Fruit fly (Drosophila melanogaster) whole organism: ENCODE data around the gene CG13032.

Experiments
- CG8478 ChIP-seq: fragments of >200 bp; optimal IDR thresholded peaks from 2 replicates; lab custom pipeline; 2018; ENCODE audit warnings: inconsistent platforms
- Dll ChIP-seq: fragments of >200 bp; optimal IDR thresholded peaks from 2 replicates; lab custom pipeline; 2017
- pan ChIP-seq: fragments of >200 bp; optimal IDR thresholded peaks from 2 replicates; lab custom pipeline; 2017
- usp ChIP-seq: fragments of >200 bp; optimal IDR thresholded peaks from 2 replicates; lab custom pipeline; 2017; ENCODE audit warnings: missing biosample characterization, missing genetic modification characterization, mixed read lengths

DNA sequence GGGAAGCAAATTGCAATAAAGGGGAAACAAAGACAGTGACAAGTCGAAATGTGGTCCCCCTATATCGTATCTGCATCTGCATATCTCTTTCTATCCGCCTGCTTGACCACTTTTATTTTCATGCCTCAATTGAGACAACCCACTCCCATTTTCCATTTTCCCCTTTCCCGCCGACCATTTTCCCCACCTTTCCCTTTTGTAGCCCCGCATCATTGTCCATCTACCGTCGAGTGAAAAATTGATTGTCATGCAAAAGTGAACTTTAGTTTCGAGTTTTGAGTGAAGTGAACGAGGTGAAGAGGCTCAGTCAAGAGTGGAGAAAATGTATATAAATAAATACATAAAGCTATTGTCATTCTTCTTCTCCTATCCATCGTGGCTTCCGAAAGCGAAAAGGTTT lies 30.5 kb downstream of the CG13032 start:
- TF ChIP-seq pan (lab: Kevin White, UChicago) (no peak), Dll (lab: Kevin White, UChicago) (no peak), CG8478 (lab: Kevin White, UChicago) (no peak), usp (no peak)
